Worm (Caenorhabditis elegans): ENCODE data around the gene col-170.

col-170 gene

ce11 chrX:6292143-6292542 is 39.4 kb upstream of the col-170 start (continued):
- TF ChIP-seq dmd-9 (GFP tag; IDR thresholded peaks at IDR 0.05) = peak; percentile 79
- peak; percentile 79 for TF ChIP-seq spr-1 (tag; optimal IDR thresholded peaks at IDR 0.05)
- no peak for TF ChIP-seq cey-2 (tag; optimal IDR thresholded peaks at IDR 0.05; ENCODE audit: borderline replicate concordance, insufficient read depth)
- no peak for TF ChIP-seq R02D3.7 (tag; optimal IDR thresholded peaks at IDR 0.05)
- no peak for TF ChIP-seq lin-39 (tag; optimal IDR thresholded peaks at IDR 0.05)
- TF ChIP-seq lir-3 (tag; optimal IDR thresholded peaks at IDR 0.05) = peak; percentile 67
- peak; percentile 68 for TF ChIP-seq nhr-25 (tag; optimal IDR thresholded peaks at IDR 0.05; ENCODE audit: borderline replicate concordance, insufficient read depth)
- peak; percentile 89 for TF ChIP-seq daf-19 (GFP tag; conservative IDR thresholded peaks at IDR 0.05)
- TF ChIP-seq dpl-1 (GFP tag; optimal IDR thresholded peaks at IDR 0.05) = peak; percentile 27
- TF ChIP-seq unc-130 (GFP tag; optimal IDR thresholded peaks at IDR 0.05) = peak; percentile 10
- no peak for TF ChIP-seq ceh-28 (tag; optimal IDR thresholded peaks at IDR 0.05)
- no peak for TF ChIP-seq fkh-10 (GFP tag; optimal IDR thresholded peaks at IDR 0.05)
- peak; percentile 75 for TF ChIP-seq F37D6.2 (tag; optimal IDR thresholded peaks at IDR 0.05)
- TF ChIP-seq ces-1 (GFP tag; optimal IDR thresholded peaks at IDR 0.05) = peak; percentile 36
- TF ChIP-seq vab-7 (GFP tag; IDR thresholded peaks at IDR 0.05) = peak; percentile 97
- TF ChIP-seq snpc-4 (tag; optimal IDR thresholded peaks at IDR 0.05) = no peak
- TF ChIP-seq set-16 (GFP tag; IDR thresholded peaks at IDR 0.05) = peak; percentile 64
- TF ChIP-seq aly-2 (tag; optimal IDR thresholded peaks at IDR 0.05) = peak; percentile 46
- peak; percentile 95 for TF ChIP-seq hmg-1.1 (GFP tag; IDR thresholded peaks at IDR 0.05)
- TF ChIP-seq skn-1 (tag; optimal IDR thresholded peaks at IDR 0.05) = no peak

- TF ChIP-seq lim-7 (GFP tag; IDR thresholded peaks at IDR 0.05) = no peak
- no peak for TF ChIP-seq mxl-2 (GFP tag; conservative IDR thresholded peaks at IDR 0.05)
- TF ChIP-seq unc-130 (GFP tag; optimal IDR thresholded peaks at IDR 0.05) = no peak
- no peak for TF ChIP-seq madf-5 (GFP tag; IDR thresholded peaks at IDR 0.05)
- TF ChIP-seq dpl-1 (GFP tag; optimal IDR thresholded peaks at IDR 0.05) = no peak
- no peak for TF ChIP-seq F44E2.7 (GFP tag; IDR thresholded peaks at IDR 0.05)
- TF ChIP-seq skn-1 (tag; optimal IDR thresholded peaks at IDR 0.05) = no peak
- TF ChIP-seq madf-9 (GFP tag; conservative IDR thresholded peaks at IDR 0.05) = no peak
- no peak for TF ChIP-seq ceh-32 (tag; optimal IDR thresholded peaks at IDR 0.05; ENCODE audit: poor library complexity)
- no peak for TF ChIP-seq daf-8 (GFP tag; IDR thresholded peaks at IDR 0.05)
- TF ChIP-seq pha-4 (GFP tag; IDR thresholded peaks at IDR 0.05) = no peak
- no peak for TF ChIP-seq pha-4 (tag; optimal IDR thresholded peaks at IDR 0.05)
Measured at ce11 chrX:6292812-6293211, 38.7 kb upstream of the col-170 start, which contains the start of gene mom-1. mom-1 (plus strand) TSS chrX:6293112.

- peak; percentile 97 for TF ChIP-seq mxl-3 (GFP tag; optimal IDR thresholded peaks at IDR 0.05)
- peak; percentile 89 for TF ChIP-seq lin-38 (GFP tag; IDR thresholded peaks at IDR 0.05)
- peak; percentile 53 to 80 for TF ChIP-seq ZK546.5 (tag; optimal IDR thresholded peaks at IDR 0.05)
- peak; percentile 98 for TF ChIP-seq nhr-25 (tag; optimal IDR thresholded peaks at IDR 0.05; ENCODE audit: borderline replicate concordance, insufficient read depth)
- peak; percentile 77 for TF ChIP-seq attf-4 (tag; optimal IDR thresholded peaks at IDR 0.05)
- peak; percentile 98 for TF ChIP-seq hlh-11 (tag; optimal IDR thresholded peaks at IDR 0.05)
- TF ChIP-seq nhr-10 (tag; optimal IDR thresholded peaks at IDR 0.05) = peak; percentile 100
- TF ChIP-seq mes-2 (tag; optimal IDR thresholded peaks at IDR 0.05; ENCODE audit: poor library complexity, severe bottlenecking) = peak; percentile 98
- TF ChIP-seq R02D3.7 (tag; optimal IDR thresholded peaks at IDR 0.05) = no peak
- peak; percentile 91 for TF ChIP-seq zfp-2 (tag; optimal IDR thresholded peaks at IDR 0.05)
- TF ChIP-seq ceh-44 (GFP tag; IDR thresholded peaks at IDR 0.05) = peak; percentile 45; the same call in 1 of the 2 replicates
- TF ChIP-seq lin-15B (tag; optimal IDR thresholded peaks at IDR 0.05) = peak; percentile 80
- TF ChIP-seq nhr-28 (tag; optimal IDR thresholded peaks at IDR 0.05) = peak; percentile 89
- TF ChIP-seq aha-1 (tag) = peak; percentile 100
- no peak for TF ChIP-seq aly-2 (tag; optimal IDR thresholded peaks at IDR 0.05)
- TF ChIP-seq lin-29 (GFP tag; IDR thresholded peaks at IDR 0.05) = peak; percentile 97
- TF ChIP-seq nhr-42 (GFP tag; IDR thresholded peaks at IDR 0.05) = peak; percentile 99
- TF ChIP-seq hlh-30 (tag; optimal IDR thresholded peaks at IDR 0.05; ENCODE audit: insufficient read depth) = peak; percentile 95
- no peak for TF ChIP-seq unc-39 (tag; optimal IDR thresholded peaks at IDR 0.05)
- peak; percentile 88 for TF ChIP-seq ZK337.2 (GFP tag; IDR thresholded peaks at IDR 0.05)
- TF ChIP-seq lsy-2 (tag; optimal IDR thresholded peaks at IDR 0.05) = peak; percentile 96 to 97
- peak; percentile 99 for TF ChIP-seq ctbp-1 (GFP tag; IDR thresholded peaks at IDR 0.05)
- TF ChIP-seq spr-1 (tag; optimal IDR thresholded peaks at IDR 0.05) = peak; percentile 98
- peak; percentile 95 for TF ChIP-seq nhr-237 (tag; optimal IDR thresholded peaks at IDR 0.05)
Measured at ce11 chrX:6296402-6296844, 35.1 kb upstream of the col-170 start.

Data from whole organism, L4 larva.